Worm (Caenorhabditis elegans) whole organism, L4 larva: ENCODE measurements around the gene cah-4.

ENCODE experiments used
- ZK337.2 ChIP-seq: fragments of 200-800 bp; sonication (Bioruptor generic); IDR thresholded peaks from 2 replicates; pipeline ENCODE4 v1.3.6; 2022; ENCODE audit warnings: missing genetic modification reagents, missing genetic modification characterization, missing compliant biosample characterization
- ZK546.5 ChIP-seq, 2 experiments: sonication (generic microtip); optimal IDR thresholded peaks; 2 replicates each; lab custom pipeline; 2017; ENCODE audit warnings: missing biosample characterization in 2 of 2, missing genetic modification characterization in 2 of 2
- ceh-82 ChIP-seq: sonication (generic microtip); optimal IDR thresholded peaks from 2 replicates; lab custom pipeline; 2017; ENCODE audit warnings: missing biosample characterization, missing genetic modification characterization
- dmd-6 ChIP-seq: fragments of 200-800 bp; sonication (Bioruptor generic); IDR thresholded peaks from 2 replicates; pipeline ENCODE4 v1.3.6; 2022; ENCODE audit warnings: missing genetic modification reagents, missing genetic modification characterization, missing compliant biosample characterization
- egl-27 ChIP-seq: sonication (generic microtip); optimal IDR thresholded peaks from 3 replicates; lab custom pipeline; 2017; ENCODE audit warnings: missing biosample characterization, missing genetic modification reagents, missing genetic modification characterization
- lin-1 ChIP-seq: fragments of 200-800 bp; sonication (Bioruptor generic); IDR thresholded peaks from 2 replicates; pipeline ENCODE4 v1.3.6; 2022; ENCODE audit warnings: missing genetic modification reagents, missing genetic modification characterization, missing compliant biosample characterization
- lin-15B ChIP-seq: fragments of 150-350 bp; sonication (generic microtip); optimal IDR thresholded peaks from 3 replicates; lab custom pipeline; 2014; ENCODE audit warnings: missing biosample characterization, missing genetic modification characterization
- lin-39 ChIP-seq: fragments of 150-350 bp; optimal IDR thresholded peaks from 2 replicates; lab custom pipeline; 2014; ENCODE audit warnings: missing biosample characterization, missing genetic modification reagents, missing genetic modification characterization
- sdz-12 ChIP-seq: fragments of 200-800 bp; sonication (Bioruptor generic); optimal IDR thresholded peaks from 2 replicates; lab custom pipeline; 2018; ENCODE audit warnings: mild to moderate bottlenecking, missing genetic modification characterization, missing compliant biosample characterization
- unc-39 ChIP-seq: sonication (generic microtip); optimal IDR thresholded peaks from 2 replicates; lab custom pipeline; 2017; ENCODE audit warnings: missing biosample characterization, missing genetic modification characterization
- unc-62 ChIP-seq, 3 experiments: fragments of 150-350 bp in 1 of 3; sonication (generic microtip); optimal IDR thresholded peaks in 2 of 3; peaks in 1 of 3; 1 replicate in 1 of 3; 2 replicates in 2 of 3; lab custom pipeline; 2014 to 2017; ENCODE audit warnings: missing biosample characterization in 3 of 3, missing genetic modification characterization in 3 of 3, missing genetic modification reagents in 3 of 3, missing genotype in 1 of 3
- zag-1 ChIP-seq: fragments of 150-350 bp; optimal IDR thresholded peaks from 2 replicates; lab custom pipeline; 2014; ENCODE audit warnings: missing biosample characterization, missing genetic modification characterization

- TF ChIP-seq dmd-6 (GFP tag; lab: Robert Waterston, UW) (no peak), unc-39 (tag; lab: Kevin White, UChicago) (no peak), ceh-82 (tag; lab: Kevin White, UChicago) (no peak), ZK337.2 (GFP tag; lab: Robert Waterston, UW) (no peak), unc-62 (GFP tag; optimal IDR thresholded peaks at IDR 0.05 in 1 of 2; lab: Kevin White, UChicago) (no peak), unc-62 (tag; optimal IDR thresholded peaks at IDR 0.05; lab: Kevin White, UChicago) (no peak), egl-27 (tag; lab: Kevin White, UChicago) (no peak), lin-15B (tag; lab: Kevin White, UChicago) (no peak), sdz-12 (no peak), ZK546.5 (tag; optimal IDR thresholded peaks at IDR 0.05; lab: Kevin White, UChicago) (no peak), zag-1 (tag; lab: Kevin White, UChicago) (no peak), lin-39 (no peak), lin-1 (GFP tag; lab: Robert Waterston, UW) (no peak)
Measured at ce11 chrX:13583895-13584344, 41.5 kb downstream of the cah-4 start.
